Worm (Caenorhabditis elegans): ENCODE data around the gene srx-13.

DNA sequence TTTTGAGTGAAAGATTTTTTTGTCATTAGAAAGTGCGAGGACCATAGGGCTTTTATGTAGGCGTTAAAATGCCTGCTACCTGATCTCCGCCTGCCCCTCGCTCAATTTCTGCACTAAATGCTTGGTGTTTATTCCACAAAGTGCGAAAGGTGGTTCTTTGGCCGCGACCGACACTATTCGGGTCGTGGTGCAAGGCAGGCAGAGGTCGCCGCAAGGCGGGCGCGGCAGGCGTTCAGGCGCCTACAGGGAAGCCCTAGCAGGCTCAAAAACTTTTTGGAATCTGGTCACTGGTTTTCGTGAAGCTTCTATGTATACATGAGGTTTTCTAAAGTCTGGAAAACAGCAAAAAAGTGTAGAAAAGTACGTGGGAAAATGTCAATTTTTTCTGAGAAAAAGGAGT, 2.4 kb upstream of the srx-13 start:
- no peak for TF ChIP-seq tra-4 (tag; optimal IDR thresholded peaks at IDR 0.05)
- TF ChIP-seq hnd-1 (tag; optimal IDR thresholded peaks at IDR 0.05): no peak
- no peak for TF ChIP-seq scrt-1 (GFP tag; IDR thresholded peaks at IDR 0.05)
- TF ChIP-seq tbx-11 (GFP tag; IDR thresholded peaks at IDR 0.05): no peak
- TF ChIP-seq ceh-36 (tag; optimal IDR thresholded peaks at IDR 0.05): no peak
- TF ChIP-seq ama-1 (optimal IDR thresholded peaks at IDR 0.05): no peak
- no peak for TF ChIP-seq F13C5.2 (tag; optimal IDR thresholded peaks at IDR 0.05)
- no peak for TF ChIP-seq sea-1 (GFP tag; conservative IDR thresholded peaks at IDR 0.05)
- TF ChIP-seq flt-1 (GFP tag; IDR thresholded peaks at IDR 0.05): no peak
- TF ChIP-seq ceh-13 (GFP tag; optimal IDR thresholded peaks at IDR 0.05): no peak
- no peak for TF ChIP-seq hmbx-1 (tag; optimal IDR thresholded peaks at IDR 0.05)
- no peak for TF ChIP-seq ets-7 (tag; optimal IDR thresholded peaks at IDR 0.05)
- TF ChIP-seq aly-1 (tag; optimal IDR thresholded peaks at IDR 0.05): no peak

All from whole organism, early embryonic.